Fruit fly (Drosophila melanogaster) whole organism, prepupa: ENCODE data around the gene wapl.

Experiments
- CG10631 ChIP-seq: fragments of 200-800 bp; sonication (Bioruptor generic); optimal IDR thresholded peaks from 2 replicates; lab custom pipeline; 2016; ENCODE audit warnings: missing biosample characterization, missing genetic modification characterization
- CG10669 ChIP-seq: fragments of 200-800 bp; sonication (Bioruptor generic); optimal IDR thresholded peaks from 3 replicates; lab custom pipeline; 2018; ENCODE audit warnings: missing biosample characterization, mild to moderate bottlenecking, missing genetic modification characterization, moderate library complexity
- CG11294 ChIP-seq: fragments of 200-800 bp; sonication (Bioruptor generic); IDR thresholded peaks from 2 replicates; pipeline ENCODE4 v1.3.6; 2022; ENCODE audit warnings: missing biosample characterization, missing genetic modification characterization
- CG11762 ChIP-seq: fragments of 200-800 bp; sonication (Bioruptor generic); optimal IDR thresholded peaks from 3 replicates; lab custom pipeline; 2016; ENCODE audit warnings: missing biosample characterization, missing genetic modification characterization; ENCODE audit not compliant: insufficient read depth
- CG15336 ChIP-seq: fragments of 200-800 bp; sonication (Bioruptor generic); IDR thresholded peaks from 2 replicates; pipeline ENCODE4 v1.3.6; 2022; ENCODE audit warnings: missing biosample characterization, missing genetic modification characterization
- CG1621 ChIP-seq: fragments of 200-800 bp; sonication (Bioruptor generic); optimal IDR thresholded peaks from 3 replicates; lab custom pipeline; 2018; ENCODE audit warnings: missing biosample characterization, mild to moderate bottlenecking, missing genetic modification characterization
- CG31627 ChIP-seq: fragments of 200-800 bp; sonication (Bioruptor generic); optimal IDR thresholded peaks from 3 replicates; lab custom pipeline; 2016; ENCODE audit warnings: missing biosample characterization, missing genetic modification characterization
- CG32006 ChIP-seq: fragments of 200-800 bp; sonication (Bioruptor generic); optimal IDR thresholded peaks from 3 replicates; lab custom pipeline; 2017; ENCODE audit warnings: missing biosample characterization, mild to moderate bottlenecking, missing genetic modification characterization
- CG3919 ChIP-seq: fragments of 200-800 bp; sonication (Bioruptor generic); optimal IDR thresholded peaks from 3 replicates; lab custom pipeline; 2016; ENCODE audit warnings: missing biosample characterization, missing genetic modification characterization
- CG4318 ChIP-seq: fragments of 200-800 bp; sonication (Bioruptor generic); optimal IDR thresholded peaks from 3 replicates; lab custom pipeline; 2017; ENCODE audit warnings: missing biosample characterization, mild to moderate bottlenecking, missing genetic modification characterization
- CG6163 ChIP-seq: fragments of 200-800 bp; sonication (Bioruptor generic); IDR thresholded peaks from 3 replicates; pipeline ENCODE4 v1.3.6; 2022; ENCODE audit warnings: missing biosample characterization, missing genetic modification characterization
- CG6808 ChIP-seq: fragments of 200-800 bp; sonication (Bioruptor generic); optimal IDR thresholded peaks from 3 replicates; lab custom pipeline; 2017; ENCODE audit warnings: missing biosample characterization, missing genetic modification characterization, mild to moderate bottlenecking, moderate library complexity, missing genetic modification reagents
- CG7368 ChIP-seq: fragments of 200-800 bp; sonication (Bioruptor generic); optimal IDR thresholded peaks from 3 replicates; lab custom pipeline; 2016; ENCODE audit warnings: missing biosample characterization, missing genetic modification characterization
- CG8119 ChIP-seq: fragments of 200-800 bp; sonication (Bioruptor generic); IDR thresholded peaks from 3 replicates; pipeline ENCODE4 v1.3.6; 2022; ENCODE audit warnings: missing biosample characterization, missing genetic modification characterization
- CG9139 ChIP-seq: fragments of 200-800 bp; sonication (Bioruptor generic); optimal IDR thresholded peaks from 3 replicates; lab custom pipeline; 2017; ENCODE audit warnings: missing biosample characterization, mild to moderate bottlenecking, missing genetic modification characterization
- Eip75B ChIP-seq: fragments of 200-800 bp; sonication (Bioruptor generic); optimal IDR thresholded peaks from 3 replicates; lab custom pipeline; 2016; ENCODE audit warnings: missing biosample characterization, missing genetic modification characterization
- Eip78C ChIP-seq: fragments of 200-800 bp; sonication (Bioruptor generic); peaks from one replicate; lab custom pipeline; 2016; ENCODE audit warnings: missing biosample characterization, missing genetic modification characterization
- Ets21C ChIP-seq: fragments of 200-800 bp; sonication (Bioruptor generic); optimal IDR thresholded peaks from 3 replicates; lab custom pipeline; 2016; ENCODE audit warnings: missing biosample characterization, missing genetic modification characterization
- Hr38 ChIP-seq: sonication (Bioruptor generic); optimal IDR thresholded peaks from 2 replicates; lab custom pipeline; 2016; ENCODE audit warnings: missing biosample characterization, missing genetic modification characterization
- Hr39 ChIP-seq: fragments of 200-800 bp; sonication (Bioruptor generic); optimal IDR thresholded peaks from 2 replicates; lab custom pipeline; 2016; ENCODE audit warnings: missing biosample characterization, missing genetic modification characterization
- Lpt ChIP-seq: fragments of 200-800 bp; sonication (Bioruptor generic); optimal IDR thresholded peaks from 3 replicates; lab custom pipeline; 2016; ENCODE audit warnings: missing biosample characterization, missing genetic modification characterization
- Met ChIP-seq: fragments of 200-800 bp; sonication (Bioruptor generic); optimal IDR thresholded peaks from 3 replicates; lab custom pipeline; 2016; ENCODE audit warnings: missing biosample characterization, missing genetic modification characterization
- Smox ChIP-seq: fragments of 200-800 bp; sonication (Bioruptor generic); optimal IDR thresholded peaks from 3 replicates; lab custom pipeline; 2016; ENCODE audit warnings: missing biosample characterization, missing genetic modification characterization
- Sox14 ChIP-seq: fragments of 200-800 bp; sonication (Bioruptor generic); optimal IDR thresholded peaks from 3 replicates; lab custom pipeline; 2016; ENCODE audit warnings: missing biosample characterization, missing genetic modification characterization
- cyc ChIP-seq: fragments of 200-800 bp; sonication (Bioruptor generic); optimal IDR thresholded peaks from 3 replicates; lab custom pipeline; 2016; ENCODE audit warnings: missing biosample characterization, missing genetic modification characterization
- dsx ChIP-seq: fragments of 200-800 bp; optimal IDR thresholded peaks from 3 replicates; lab custom pipeline; 2019; ENCODE audit warnings: missing biosample characterization, mild to moderate bottlenecking, missing genetic modification characterization, moderate library complexity; ENCODE audit not compliant: poor library complexity, severe bottlenecking
- eg ChIP-seq: fragments of 200-800 bp; sonication (Bioruptor generic); IDR thresholded peaks from 3 replicates; pipeline ENCODE4 v1.3.6; 2022; ENCODE audit warnings: missing biosample characterization, missing genetic modification characterization
- esn ChIP-seq: fragments of 200-800 bp; sonication (Bioruptor generic); optimal IDR thresholded peaks from 2 replicates; lab custom pipeline; 2016; ENCODE audit warnings: missing biosample characterization, mild to moderate bottlenecking, missing genetic modification characterization, moderate library complexity
- fd59A ChIP-seq: fragments of 200-800 bp; sonication (Bioruptor generic); optimal IDR thresholded peaks from 2 replicates; lab custom pipeline; 2017; ENCODE audit warnings: missing biosample characterization, mild to moderate bottlenecking, missing genetic modification characterization, missing genetic modification reagents
- pdm3 ChIP-seq: fragments of 200-800 bp; sonication (Bioruptor generic); optimal IDR thresholded peaks from 3 replicates; lab custom pipeline; 2016; ENCODE audit warnings: missing biosample characterization, missing genetic modification characterization
- salr ChIP-seq, 2 experiments: fragments of 200-800 bp; sonication (Bioruptor generic); optimal IDR thresholded peaks; 3 replicates each; lab custom pipeline; 2016 to 2018; ENCODE audit warnings: missing biosample characterization in 2 of 2, missing genetic modification characterization in 2 of 2, mild to moderate bottlenecking in 1 of 2
- spab ChIP-seq: fragments of 200-800 bp; sonication (Bioruptor generic); optimal IDR thresholded peaks from 2 replicates; lab custom pipeline; 2017; ENCODE audit warnings: missing biosample characterization, mild to moderate bottlenecking, missing genetic modification characterization, missing genetic modification reagents
- ss ChIP-seq, 2 experiments: fragments of 200-800 bp; sonication (Bioruptor generic); optimal IDR thresholded peaks; 2 replicates in 1 of 2; 3 replicates in 1 of 2; lab custom pipeline; 2017 to 2018; ENCODE audit warnings: mild to moderate bottlenecking in 2 of 2, missing biosample characterization in 2 of 2, missing genetic modification characterization in 2 of 2, moderate library complexity in 1 of 2
- svp ChIP-seq: fragments of 200-800 bp; sonication (Bioruptor generic); peaks from one replicate; lab custom pipeline; 2016; ENCODE audit warnings: missing biosample characterization, missing genetic modification characterization
- topi ChIP-seq: fragments of 200-800 bp; sonication (Bioruptor generic); optimal IDR thresholded peaks from 3 replicates; lab custom pipeline; 2016; ENCODE audit warnings: missing biosample characterization, missing genetic modification characterization
- vri ChIP-seq: fragments of 200-800 bp; sonication (Bioruptor generic); optimal IDR thresholded peaks from 3 replicates; lab custom pipeline; 2016; ENCODE audit warnings: missing biosample characterization, mild to moderate bottlenecking, missing genetic modification characterization

The wapl gene

DNA sequence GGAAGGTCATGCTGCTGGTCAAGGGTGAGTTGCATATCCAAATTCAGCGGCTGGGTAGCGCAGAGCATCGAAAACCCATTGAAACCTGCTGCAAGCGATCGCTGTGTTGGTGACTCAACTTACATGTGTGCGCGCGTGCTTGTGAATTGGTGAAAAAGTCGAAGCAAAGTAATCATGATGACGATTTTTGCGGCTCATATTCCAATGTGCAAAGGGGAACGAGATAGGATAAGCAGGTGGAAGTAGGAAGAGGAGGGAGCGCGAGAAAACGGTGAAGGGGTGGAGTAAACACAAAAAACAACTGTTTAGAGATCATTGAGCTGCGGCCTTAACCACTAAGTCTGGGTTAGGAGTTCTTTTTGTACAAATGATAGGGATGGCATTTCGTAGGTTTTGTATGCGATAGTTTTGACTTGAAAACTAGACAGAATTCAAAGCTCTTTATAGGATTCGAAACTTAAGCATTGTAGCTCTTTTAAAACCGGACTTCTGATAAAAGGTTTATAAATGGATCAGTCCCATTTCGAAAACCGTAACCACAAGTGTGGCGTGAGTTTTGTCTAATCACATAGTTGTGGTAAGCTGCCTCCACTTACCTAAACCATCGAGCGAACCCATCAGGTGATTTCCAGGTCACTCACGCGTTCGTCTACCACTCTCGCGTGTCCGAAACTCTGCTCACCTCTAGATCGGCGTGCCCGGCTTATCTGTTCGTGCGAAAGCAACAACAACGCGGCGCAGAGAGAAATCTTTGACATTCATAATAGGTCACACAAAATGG lies 12.9 kb downstream of the wapl start (continued):
- TF ChIP-seq CG11762 (GFP tag; lab: Kevin White, UChicago): peak; percentile 39
- peak; percentile 52 for TF ChIP-seq CG4318 (GFP tag; lab: Kevin White, UChicago)
- TF ChIP-seq fd59A: peak; percentile 45
- peak; percentile 90 for TF ChIP-seq svp (GFP tag; lab: Kevin White, UChicago)
- no peak for TF ChIP-seq Lpt
- no peak for TF ChIP-seq CG11294 (GFP tag; lab: Robert Waterston, UW)
- peak; percentile 47 for TF ChIP-seq Sox14
- peak; percentile 64 for TF ChIP-seq Met (GFP tag; lab: Kevin White, UChicago)
- peak; percentile 65 for TF ChIP-seq CG31627 (GFP tag; lab: Kevin White, UChicago)
- peak; percentile 2 for TF ChIP-seq CG1621 (tag; lab: Kevin White, UChicago)
- TF ChIP-seq esn (GFP tag; lab: Kevin White, UChicago): peak; percentile 76
- TF ChIP-seq CG3919: peak; percentile 51
- peak; percentile 65 for TF ChIP-seq Ets21C (GFP tag; lab: Kevin White, UChicago)
- TF ChIP-seq vri (GFP tag; lab: Kevin White, UChicago): peak; percentile 40
- TF ChIP-seq CG10669 (GFP tag; lab: Kevin White, UChicago): peak; percentile 12
- peak; percentile 60 for TF ChIP-seq CG8119 (GFP tag; lab: Robert Waterston, UW)
- TF ChIP-seq spab (GFP tag; lab: Kevin White, UChicago): peak; percentile 4
- peak; percentile 78 for TF ChIP-seq Hr39 (GFP tag; lab: Kevin White, UChicago)
- peak; percentile 32 for TF ChIP-seq CG6808 (GFP tag; lab: Kevin White, UChicago)
- TF ChIP-seq Eip78C: peak; percentile 89
- TF ChIP-seq Hr38 (GFP tag; lab: Kevin White, UChicago): no peak
- peak; percentile 65 for TF ChIP-seq cyc (GFP tag; lab: Kevin White, UChicago)
- TF ChIP-seq dsx (GFP tag; lab: Kevin White, UChicago): peak; percentile 13
- no peak for TF ChIP-seq CG6163
- peak; percentile 66 for TF ChIP-seq Smox (GFP tag; lab: Kevin White, UChicago)
- peak; percentile 66 for TF ChIP-seq Eip75B (GFP tag; lab: Kevin White, UChicago)
- peak; percentile 37 to 61 for TF ChIP-seq ss (GFP tag; optimal IDR thresholded peaks at IDR 0.05; lab: Kevin White, UChicago)
- TF ChIP-seq CG7368 (GFP tag; lab: Kevin White, UChicago): peak; percentile 45
- peak; percentile 67 for TF ChIP-seq CG32006 (GFP tag; lab: Kevin White, UChicago)
- TF ChIP-seq CG10631 (GFP tag; lab: Kevin White, UChicago): peak; percentile 47
- peak in 1 of 2 experiments; percentile 47 for TF ChIP-seq salr (GFP tag; optimal IDR thresholded peaks at IDR 0.05; lab: Kevin White, UChicago)

DNA sequence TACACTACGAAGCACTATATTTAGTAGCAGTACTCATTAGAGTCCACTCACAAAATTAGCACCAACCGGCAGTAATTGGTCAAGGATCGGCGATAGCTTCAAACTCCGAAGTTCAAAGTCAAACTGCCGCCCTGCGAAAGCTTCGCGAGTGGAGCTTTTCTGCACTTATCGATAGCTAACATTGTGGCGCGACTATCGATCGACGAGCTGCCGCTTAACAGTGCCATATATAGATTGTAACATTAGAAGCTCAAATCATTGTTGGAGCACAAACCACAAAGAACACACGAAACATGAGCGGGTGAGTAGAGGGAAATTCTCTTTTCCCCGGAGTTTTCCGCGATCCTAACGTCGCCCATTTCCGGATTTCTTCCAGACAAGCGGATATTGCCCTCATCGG lies 13.7 kb downstream of the wapl start, which contains the start of gene Pgd:
Gene Pgd, plus strand, starts transcription at position 23 of the 400 bp plus-strand sequence.
- TF ChIP-seq dsx (GFP tag; lab: Kevin White, UChicago) (peak; percentile 59), topi (GFP tag; lab: Kevin White, UChicago) (no peak), eg (GFP tag; lab: Robert Waterston, UW) (peak; percentile 36; the same call in 2 of the 3 replicates), Sox14 (peak; percentile 1), CG9139 (GFP tag; lab: Kevin White, UChicago) (no peak), CG1621 (tag; lab: Kevin White, UChicago) (peak; percentile 44), CG8119 (GFP tag; lab: Robert Waterston, UW) (0 out of 3 replicates have a peak, but pooled peaks have one; percentile 13), ss (GFP tag; optimal IDR thresholded peaks at IDR 0.05; lab: Kevin White, UChicago) (peak in 1 of 2 experiments; percentile 28), CG15336 (GFP tag; lab: Robert Waterston, UW) (peak; percentile 34; the same call in 1 of the 2 replicates)

DNA sequence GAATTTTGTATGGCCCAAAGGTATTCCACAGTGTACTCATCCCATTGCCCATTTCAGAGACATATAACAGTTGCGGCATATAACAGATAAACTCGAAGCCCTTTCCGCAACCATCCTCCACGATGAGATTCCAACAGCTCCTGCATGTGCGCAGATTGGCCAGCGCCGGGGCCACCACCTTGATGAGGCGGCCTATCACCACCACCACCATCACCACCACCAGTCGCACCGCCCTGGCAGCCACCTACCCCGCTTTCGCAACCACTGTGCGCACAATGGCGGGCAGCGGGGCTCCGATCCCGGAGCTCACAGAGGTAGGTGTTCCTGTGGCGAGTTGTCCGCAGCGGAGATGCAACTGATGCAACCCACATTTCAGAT lies 15.9 kb downstream of the wapl start:
- peak; percentile 7 for TF ChIP-seq svp (GFP tag; lab: Kevin White, UChicago)
- no peak for TF ChIP-seq pdm3 (GFP tag; lab: Kevin White, UChicago)
